Worm (Caenorhabditis elegans): ENCODE results near the gene trxr-2.

Gene trxr-2

DNA sequence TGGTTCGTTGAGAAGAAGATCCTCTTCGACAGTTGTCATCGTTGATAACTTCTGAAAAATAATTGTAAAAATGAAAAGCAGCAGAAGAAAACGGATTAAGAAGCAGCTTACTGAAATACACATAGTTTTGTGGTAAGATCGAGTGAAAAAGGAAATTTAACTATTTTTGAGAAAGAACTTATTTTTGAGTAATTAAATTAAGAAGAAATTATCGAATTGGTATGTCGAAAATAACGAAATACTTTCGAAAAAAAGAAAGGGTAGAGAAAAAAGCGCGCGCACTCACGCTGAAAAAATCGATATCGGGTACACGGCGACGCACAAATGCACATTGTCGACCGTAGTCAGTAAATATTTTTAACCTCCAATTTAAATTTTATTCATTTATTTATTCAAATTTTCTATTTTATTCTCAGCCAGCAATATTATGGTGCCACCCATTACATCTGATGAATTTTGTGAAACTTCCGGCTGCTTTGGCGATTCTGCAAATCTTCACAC lies 42.6 kb downstream of the trxr-2 start, which contains the start of the genes ZK643.5 and ZK643.2 (continued):
- no peak for TF ChIP-seq nhr-76 (tag; optimal IDR thresholded peaks at IDR 0.05)
- no peak for TF ChIP-seq nhr-23 (tag; optimal IDR thresholded peaks at IDR 0.05)
- TF ChIP-seq eor-1 (tag; optimal IDR thresholded peaks at IDR 0.05), result no peak

DNA sequence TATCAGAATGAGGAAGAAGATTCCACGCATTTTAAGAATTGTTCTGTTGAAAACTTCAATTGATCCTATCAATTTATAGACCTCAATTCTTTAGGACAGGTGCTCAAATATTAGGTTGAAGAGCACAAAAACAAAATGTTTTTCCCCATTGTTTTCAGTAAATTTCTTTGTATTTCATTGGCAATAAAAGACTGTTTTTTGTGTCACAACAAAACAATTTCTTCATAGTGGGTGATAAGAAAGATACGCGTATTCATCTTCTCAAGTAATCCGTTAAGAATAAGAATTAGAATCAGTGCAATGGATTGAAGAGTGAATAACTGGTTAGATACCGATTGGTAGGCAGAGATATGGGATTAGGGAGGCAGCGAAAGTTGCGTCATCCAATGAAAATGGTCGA lies 47.1 kb downstream of the trxr-2 start, which contains the start of gene ZK643.6:
Gene ZK643.6, minus strand, starts transcription at position 101 of the 400 bp plus-strand sequence.
- TF ChIP-seq nhr-28 (tag; optimal IDR thresholded peaks at IDR 0.05), result no peak
- no peak for TF ChIP-seq nhr-12 (tag; optimal IDR thresholded peaks at IDR 0.05)
- no peak for TF ChIP-seq eor-1 (tag; optimal IDR thresholded peaks at IDR 0.05)
- no peak for TF ChIP-seq daf-12 (tag; optimal IDR thresholded peaks at IDR 0.05)
- no peak for TF ChIP-seq ama-1 (optimal IDR thresholded peaks at IDR 0.05)
- no peak for TF ChIP-seq ceh-9 (tag; optimal IDR thresholded peaks at IDR 0.05)

DNA sequence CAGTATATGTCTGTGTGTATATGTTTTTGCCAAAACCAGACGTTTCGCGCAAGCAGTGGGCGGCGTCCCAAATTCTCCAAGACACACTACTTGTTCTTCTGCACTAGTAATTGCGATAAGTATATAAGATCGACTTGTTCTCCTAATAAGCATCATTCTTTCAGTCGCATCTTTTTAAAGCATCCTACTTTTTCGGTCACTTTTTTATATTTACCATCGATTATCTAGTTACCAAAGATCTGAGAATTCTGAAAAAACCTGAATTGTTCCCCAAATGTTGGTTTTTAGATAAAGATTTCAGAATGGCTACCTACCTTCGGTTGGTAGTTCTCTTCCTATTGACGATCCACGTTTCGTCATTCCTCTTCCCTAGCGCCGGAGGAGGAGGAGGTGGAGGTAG lies 48.4 kb downstream of the trxr-2 start, which contains the start of gene grl-25:
Gene grl-25, plus strand, starts transcription at position 301 of the 400 bp plus-strand sequence.
- TF ChIP-seq ceh-82 (tag; optimal IDR thresholded peaks at IDR 0.05) (no peak), nhr-43 (tag; optimal IDR thresholded peaks at IDR 0.05; ENCODE audit: poor library complexity, severe bottlenecking) (no peak), daf-12 (tag; optimal IDR thresholded peaks at IDR 0.05) (no peak), ceh-16 (tag; optimal IDR thresholded peaks at IDR 0.05) (no peak), elt-3 (tag; optimal IDR thresholded peaks at IDR 0.05) (no peak), lin-15B (tag; optimal IDR thresholded peaks at IDR 0.05) (no peak), egl-5 (tag; optimal IDR thresholded peaks at IDR 0.05) (no peak), elt-2 (tag; optimal IDR thresholded peaks at IDR 0.05) (no peak), eor-1 (tag; optimal IDR thresholded peaks at IDR 0.05) (no peak), nfya-1 (tag; optimal IDR thresholded peaks at IDR 0.05; ENCODE audit: insufficient read depth) (no peak)

DNA sequence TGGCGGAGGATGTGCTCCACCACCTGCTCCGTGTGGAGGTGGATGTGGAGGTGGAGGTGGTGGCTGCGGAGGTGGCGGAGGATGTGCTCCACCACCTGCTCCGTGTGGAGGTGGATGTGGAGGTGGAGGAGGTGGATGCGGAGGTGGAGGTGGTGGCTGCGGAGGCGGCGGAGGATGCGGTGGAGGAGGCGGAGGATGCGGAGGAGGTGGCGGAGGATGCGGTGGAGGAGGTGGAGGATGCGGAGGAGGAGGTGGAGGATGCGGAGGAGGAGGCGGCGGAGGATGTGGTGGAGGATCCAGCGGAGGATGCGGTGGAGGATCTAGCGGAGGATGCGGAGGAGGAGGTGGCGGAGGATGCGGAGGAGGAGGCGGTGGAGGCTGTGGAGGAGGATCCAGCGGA lies 48.9 kb downstream of the trxr-2 start:
- TF ChIP-seq nhr-25 (tag; optimal IDR thresholded peaks at IDR 0.05) (no peak), skn-1 (tag; optimal IDR thresholded peaks at IDR 0.05) (no peak), fkh-10 (GFP tag; optimal IDR thresholded peaks at IDR 0.05) (no peak), tbx-2 (tag; optimal IDR thresholded peaks at IDR 0.05) (no peak), ceh-9 (tag; optimal IDR thresholded peaks at IDR 0.05) (no peak), nhr-11 (tag; optimal IDR thresholded peaks at IDR 0.05) (no peak), snpc-4 (tag; optimal IDR thresholded peaks at IDR 0.05) (no peak), nhr-67 (tag; optimal IDR thresholded peaks at IDR 0.05) (no peak), eor-1 (tag; optimal IDR thresholded peaks at IDR 0.05) (no peak), egl-5 (tag; optimal IDR thresholded peaks at IDR 0.05) (no peak), ztf-11 (tag; optimal IDR thresholded peaks at IDR 0.05) (no peak), fos-1 (tag; optimal IDR thresholded peaks at IDR 0.05) (no peak), egl-27 (tag; optimal IDR thresholded peaks at IDR 0.05) (no peak), pha-4 (tag; optimal IDR thresholded peaks at IDR 0.05) (no peak)

DNA sequence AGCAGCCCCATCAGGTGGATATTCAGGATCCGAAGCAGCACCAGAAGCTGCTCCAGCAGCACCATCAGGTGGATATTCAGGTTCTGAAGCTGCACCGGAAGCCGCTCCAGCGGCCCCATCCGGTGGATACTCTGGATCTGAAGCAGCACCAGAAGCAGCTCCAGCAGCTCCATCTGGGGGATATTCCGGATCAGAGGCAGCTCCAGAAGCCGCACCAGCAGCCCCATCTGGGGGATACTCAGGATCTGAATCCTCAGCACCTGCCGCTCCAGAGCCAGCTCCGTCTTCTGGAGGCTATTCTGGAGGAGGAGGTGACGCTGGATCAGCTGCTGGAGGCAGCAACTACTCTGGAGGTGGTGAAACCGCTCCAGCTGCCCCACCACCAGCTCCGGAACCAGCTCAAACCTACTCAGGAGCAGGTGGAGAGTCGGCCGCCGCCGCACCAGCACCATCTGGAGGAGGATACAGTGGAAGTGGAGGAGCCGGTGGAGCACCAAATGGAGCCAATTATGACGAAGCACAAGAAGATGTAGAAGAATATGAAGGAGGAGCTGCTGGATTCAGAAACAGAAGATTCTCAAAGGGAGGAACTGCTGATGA lies 51.2 kb downstream of the trxr-2 start:
- no peak for TF ChIP-seq skn-1 (tag; optimal IDR thresholded peaks at IDR 0.05)
- TF ChIP-seq fos-1 (tag; optimal IDR thresholded peaks at IDR 0.05), result no peak
- TF ChIP-seq egl-5 (tag; optimal IDR thresholded peaks at IDR 0.05), result no peak
- no peak for TF ChIP-seq pha-4 (tag; optimal IDR thresholded peaks at IDR 0.05)
- TF ChIP-seq ZK546.5 (tag; optimal IDR thresholded peaks at IDR 0.05), result no peak
- TF ChIP-seq nfya-1 (tag; optimal IDR thresholded peaks at IDR 0.05; ENCODE audit: insufficient read depth), result no peak
- TF ChIP-seq hmg-11 (tag; optimal IDR thresholded peaks at IDR 0.05), result no peak
- TF ChIP-seq jun-1 (tag; optimal IDR thresholded peaks at IDR 0.05), result no peak
- TF ChIP-seq ceh-82 (tag; optimal IDR thresholded peaks at IDR 0.05), result no peak
